Worm (Caenorhabditis elegans): Measurements from ENCODE around the gene T24A6.1.
A peak's percentile ranks its signal among the peaks of the same experiment; 100 is the strongest.
"Not testable (repeated sequence)": the region's sequence is repeated elsewhere in the genome, so short reads cannot be mapped to it uniquely, and the experiment has no call there.

T24A6.1 gene

DNA sequence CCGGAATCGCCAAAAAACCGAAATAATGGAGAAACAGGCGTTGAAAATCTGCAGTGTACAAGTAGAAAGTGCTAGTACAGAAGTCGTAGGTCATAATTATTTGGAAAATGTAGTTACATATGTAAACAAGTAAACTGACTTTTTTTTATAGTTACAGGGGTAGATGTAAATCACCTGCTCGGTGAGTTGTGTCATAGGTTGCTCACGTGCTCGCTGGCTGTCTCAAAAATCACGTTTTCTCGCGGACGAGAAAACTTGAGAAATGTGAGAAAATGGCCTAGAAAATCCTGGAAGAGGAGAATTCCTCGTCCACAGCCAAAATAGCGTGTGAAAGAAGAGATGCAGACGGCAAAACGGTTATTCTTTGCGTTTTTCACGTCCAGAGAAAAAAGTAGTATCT is 38.2 kb downstream of the T24A6.1 start, which contains the start of gene srh-212:
Gene srh-212 (minus strand): TSS at position 101 of the 400 bp plus-strand sequence.
- not testable (repeated sequence) for TF ChIP-seq ceh-82, aly-2, ztf-11 (tag; optimal IDR thresholded peaks at IDR 0.05)

- TF ChIP-seq lsy-2 (tag; optimal IDR thresholded peaks at IDR 0.05) (no peak), crh-2 (tag; optimal IDR thresholded peaks at IDR 0.05) (no peak), mbf-1 (tag; optimal IDR thresholded peaks at IDR 0.05) (no peak)
Observed at ce11 chrV:3600570-3600969, 41.7 kb downstream of the T24A6.1 start, which contains the start of gene T22F3.7. Gene T22F3.7 (minus strand): TSS chrV:3600670.

DNA sequence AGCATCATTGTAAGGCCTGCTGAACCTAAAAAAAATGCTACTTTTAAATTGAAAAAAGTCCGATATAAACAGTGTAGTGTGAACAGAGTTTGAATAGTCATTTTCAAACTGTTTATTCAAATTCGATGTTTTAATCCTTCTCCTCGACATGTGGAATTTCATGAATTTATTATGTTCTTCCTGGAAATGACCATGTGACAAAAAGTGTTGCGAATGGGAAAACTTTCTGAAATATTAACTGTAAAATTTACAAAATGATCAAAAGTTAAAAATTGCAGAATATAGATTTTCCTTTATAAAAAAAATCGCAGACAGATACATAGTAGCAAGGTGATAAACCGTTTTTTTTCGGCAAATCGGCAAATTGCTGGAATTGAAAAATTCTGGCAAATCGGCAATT is 46.5 kb downstream of the T24A6.1 start, which contains the start of gene T22F3.8:
Gene T22F3.8 (minus strand): TSS at position 101 of the 400 bp plus-strand sequence.
- TF ChIP-seq fos-1 (tag; optimal IDR thresholded peaks at IDR 0.05) (no peak), sma-3 (GFP tag; optimal IDR thresholded peaks at IDR 0.05) (no peak), dmd-4 (tag; optimal IDR thresholded peaks at IDR 0.05) (no peak), unc-62 (GFP tag; optimal IDR thresholded peaks at IDR 0.05) (no peak), ztf-1 (GFP tag; conservative IDR thresholded peaks at IDR 0.05) (no peak), nhr-10 (tag; optimal IDR thresholded peaks at IDR 0.05) (no peak), nhr-25 (tag; optimal IDR thresholded peaks at IDR 0.05) (no peak), peb-1 (tag; optimal IDR thresholded peaks at IDR 0.05) (no peak), skn-1 (tag; optimal IDR thresholded peaks at IDR 0.05) (no peak), elt-1 (tag; optimal IDR thresholded peaks at IDR 0.05) (no peak), lsy-2 (tag; optimal IDR thresholded peaks at IDR 0.05) (no peak), lin-39 (tag; optimal IDR thresholded peaks at IDR 0.05) (no peak), lin-11 (tag; optimal IDR thresholded peaks at IDR 0.05) (no peak), mbf-1 (tag; optimal IDR thresholded peaks at IDR 0.05) (no peak), zag-1 (tag; optimal IDR thresholded peaks at IDR 0.05) (no peak)

DNA sequence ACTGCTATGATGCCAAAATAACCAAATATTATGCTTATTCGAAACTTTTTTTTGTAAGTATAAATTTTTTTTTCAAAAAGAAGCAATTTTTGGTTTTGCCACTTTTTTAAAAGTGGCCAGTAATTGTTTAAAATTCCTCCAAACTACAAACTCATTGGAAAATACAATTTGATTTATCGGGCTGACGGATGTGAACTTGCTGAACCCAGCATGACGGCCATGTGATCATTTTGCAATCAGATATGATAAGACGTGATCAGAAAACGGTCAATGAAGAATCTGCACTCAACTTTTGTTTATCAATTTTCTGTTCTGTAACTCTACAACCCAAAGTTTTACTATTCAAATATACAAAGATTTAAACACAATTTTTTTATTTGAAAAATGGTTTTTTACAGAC is 47.5 kb downstream of the T24A6.1 start:
- TF ChIP-seq skn-1 (tag; optimal IDR thresholded peaks at IDR 0.05) (no peak), elt-1 (tag; optimal IDR thresholded peaks at IDR 0.05) (no peak), gmeb-1 (tag; optimal IDR thresholded peaks at IDR 0.05) (no peak), R02D3.7 (tag; optimal IDR thresholded peaks at IDR 0.05) (no peak), mdl-1 (tag; optimal IDR thresholded peaks at IDR 0.05) (no peak), aly-2 (tag; optimal IDR thresholded peaks at IDR 0.05) (no peak), nhr-21 (tag; optimal IDR thresholded peaks at IDR 0.05) (peak; percentile 48)

Measured in whole organism, L2 larva.